Fruit fly (Drosophila melanogaster) whole organism, embryonic: Measurements from ENCODE around the gene CG17470.

Experiments used
- CG10366 ChIP-seq: fragments of 200-800 bp; sonication (Bioruptor generic); IDR thresholded peaks from 2 replicates; pipeline ENCODE4 v1.3.6; 2022; ENCODE audit warnings: missing biosample characterization, missing genetic modification characterization
- CG10431 ChIP-seq: fragments of 200-800 bp; sonication (Bioruptor generic); optimal IDR thresholded peaks from 3 replicates; lab custom pipeline; 2018; ENCODE audit warnings: missing biosample characterization, mild to moderate bottlenecking, missing genetic modification characterization
- CG11456 ChIP-seq: fragments of 200-800 bp; sonication (Bioruptor generic); IDR thresholded peaks from 3 replicates; pipeline ENCODE4 v1.3.6; 2022; ENCODE audit warnings: missing biosample characterization, missing genetic modification characterization
- CG11696 ChIP-seq: fragments of 200-800 bp; sonication (Bioruptor generic); IDR thresholded peaks from 2 replicates; pipeline ENCODE4 v1.3.6; 2022; ENCODE audit warnings: missing biosample characterization, missing genetic modification characterization
- CG13287 ChIP-seq: fragments of 200-800 bp; sonication (Bioruptor generic); IDR thresholded peaks from 2 replicates; pipeline ENCODE4 v1.3.6; 2022; ENCODE audit warnings: missing biosample characterization, missing genetic modification characterization; ENCODE audit not compliant: partially characterized antibody
- CG14014 ChIP-seq: fragments of 200-800 bp; sonication (Bioruptor generic); IDR thresholded peaks from 2 replicates; pipeline ENCODE4 v1.3.6; 2022; ENCODE audit warnings: missing biosample characterization, missing genetic modification characterization
- CG17361 ChIP-seq: fragments of 200-800 bp; sonication (Bioruptor generic); IDR thresholded peaks from 3 replicates; pipeline ENCODE4 v1.3.6; 2022; ENCODE audit warnings: missing biosample characterization, missing genetic modification characterization
- CG31365 ChIP-seq: fragments of 200-800 bp; sonication (Bioruptor generic); optimal IDR thresholded peaks from 2 replicates; lab custom pipeline; 2018; ENCODE audit warnings: missing biosample characterization, mild to moderate bottlenecking, missing genetic modification characterization
- CG32767 ChIP-seq: fragments of 200-800 bp; sonication (Bioruptor generic); IDR thresholded peaks from 2 replicates; pipeline ENCODE4 v1.3.6; 2022; ENCODE audit warnings: missing biosample characterization, missing genetic modification characterization
- CG33213 ChIP-seq: fragments of 200-800 bp; sonication (Bioruptor generic); optimal IDR thresholded peaks from 3 replicates; lab custom pipeline; 2016; ENCODE audit warnings: missing biosample characterization, missing genetic modification characterization
- CG3407 ChIP-seq: fragments of 200-800 bp; sonication (Bioruptor generic); optimal IDR thresholded peaks from 2 replicates; lab custom pipeline; 2018; ENCODE audit warnings: missing biosample characterization, mild to moderate bottlenecking, missing genetic modification characterization
- CG4424 ChIP-seq: fragments of 200-800 bp; sonication (Bioruptor generic); optimal IDR thresholded peaks from 3 replicates; lab custom pipeline; 2016; ENCODE audit warnings: missing biosample characterization, missing genetic modification characterization
- CG4854 ChIP-seq: fragments of 200-800 bp; sonication (Bioruptor generic); optimal IDR thresholded peaks from 2 replicates; lab custom pipeline; 2016; ENCODE audit warnings: missing biosample characterization, missing genetic modification characterization, inconsistent platforms
- CG6654 ChIP-seq: fragments of 200-800 bp; sonication (Bioruptor generic); optimal IDR thresholded peaks from 2 replicates; lab custom pipeline; 2017; ENCODE audit warnings: missing biosample characterization, mild to moderate bottlenecking, missing genetic modification characterization
- CG6689 ChIP-seq: fragments of 200-800 bp; sonication (Bioruptor generic); IDR thresholded peaks from 2 replicates; pipeline ENCODE4 v1.3.6; 2022; ENCODE audit warnings: missing biosample characterization, missing genetic modification characterization
- CG7745 ChIP-seq: fragments of 200-800 bp; sonication (Bioruptor generic); optimal IDR thresholded peaks from 2 replicates; lab custom pipeline; 2018; ENCODE audit warnings: missing biosample characterization, mild to moderate bottlenecking, missing genetic modification characterization, moderate library complexity
- CG8478 ChIP-seq: fragments of >200 bp; optimal IDR thresholded peaks from 2 replicates; lab custom pipeline; 2018
- CG8765 ChIP-seq: fragments of 200-800 bp; sonication (Bioruptor generic); IDR thresholded peaks from 2 replicates; pipeline ENCODE4 v1.3.6; 2022; ENCODE audit warnings: missing biosample characterization, missing genetic modification characterization
- CG8924 ChIP-seq: fragments of 200-800 bp; optimal IDR thresholded peaks from 3 replicates; lab custom pipeline; 2019; ENCODE audit warnings: missing biosample characterization, mild to moderate bottlenecking, missing genetic modification characterization, moderate library complexity
- CG9727 ChIP-seq: fragments of 200-800 bp; sonication (Bioruptor generic); optimal IDR thresholded peaks from 3 replicates; lab custom pipeline; 2017; ENCODE audit warnings: missing biosample characterization, mild to moderate bottlenecking, missing genetic modification characterization
- D ChIP-seq, 2 experiments: fragments of 200-800 bp in 1 of 2; fragments of >200 bp in 1 of 2; sonication (Bioruptor generic) in 1 of 2; optimal IDR thresholded peaks; 2 replicates in 1 of 2; 3 replicates in 1 of 2; lab custom pipeline; 2017; ENCODE audit warnings: mild to moderate bottlenecking in 1 of 2, missing biosample characterization in 1 of 2, missing genetic modification characterization in 1 of 2, missing genetic modification reagents in 1 of 2
- Ets65A ChIP-seq: fragments of 200-800 bp; sonication (Bioruptor generic); peaks from one replicate; lab custom pipeline; 2016; ENCODE audit warnings: missing biosample characterization, missing genetic modification characterization
- Ets97D ChIP-seq: fragments of 200-800 bp; sonication (Bioruptor generic); optimal IDR thresholded peaks from 3 replicates; lab custom pipeline; 2016; ENCODE audit warnings: missing biosample characterization, missing genetic modification characterization
- Fer3 ChIP-seq: fragments of 200-800 bp; sonication (Bioruptor generic); optimal IDR thresholded peaks from 2 replicates; lab custom pipeline; 2018; ENCODE audit warnings: missing biosample characterization, mild to moderate bottlenecking, missing genetic modification characterization, moderate library complexity
- Hr39 ChIP-seq: fragments of >200 bp; optimal IDR thresholded peaks from 2 replicates; lab custom pipeline; 2017
- Hr78 ChIP-seq, 2 experiments: fragments of 200-800 bp in 1 of 2; fragments of >200 bp in 1 of 2; sonication (Bioruptor generic) in 1 of 2; optimal IDR thresholded peaks; 2 replicates each; lab custom pipeline; 2017 to 2019; ENCODE audit warnings: missing biosample characterization in 2 of 2, missing genetic modification characterization in 2 of 2, mild to moderate bottlenecking in 1 of 2, moderate library complexity in 1 of 2
- Kr ChIP-seq: fragments of 200-800 bp; sonication (Bioruptor generic); optimal IDR thresholded peaks from 2 replicates; lab custom pipeline; 2017; ENCODE audit warnings: missing biosample characterization, mild to moderate bottlenecking, missing genetic modification characterization
- Max ChIP-seq: fragments of 200-800 bp; sonication (Bioruptor generic); optimal IDR thresholded peaks from 2 replicates; lab custom pipeline; 2016; ENCODE audit warnings: missing biosample characterization, mild to moderate bottlenecking, missing genetic modification characterization
- Six4 ChIP-seq: fragments of 200-800 bp; sonication (Bioruptor generic); optimal IDR thresholded peaks from 2 replicates; lab custom pipeline; 2016; ENCODE audit warnings: missing biosample characterization, missing genetic modification characterization
- Taf1 ChIP-seq: fragments of 200-800 bp; sonication (Bioruptor generic); IDR thresholded peaks from 2 replicates; pipeline ENCODE4 v1.3.6; 2022; ENCODE audit warnings: missing biosample characterization, missing genetic modification characterization
- cas ChIP-seq: fragments of 200-800 bp; sonication (Bioruptor generic); IDR thresholded peaks from 2 replicates; pipeline ENCODE4 v1.3.6; 2022; ENCODE audit warnings: missing biosample characterization, missing genetic modification characterization
- chif ChIP-seq, 2 experiments: fragments of 200-800 bp; sonication (Bioruptor generic); optimal IDR thresholded peaks; 3 replicates each; lab custom pipeline; 2016; ENCODE audit warnings: missing biosample characterization in 2 of 2, missing genetic modification characterization in 2 of 2
- crc ChIP-seq: fragments of 200-800 bp; sonication (Bioruptor generic); optimal IDR thresholded peaks from 2 replicates; lab custom pipeline; 2016; ENCODE audit warnings: missing biosample characterization, missing genetic modification characterization
- disco-r ChIP-seq: fragments of 200-800 bp; sonication (Bioruptor generic); optimal IDR thresholded peaks from 2 replicates; lab custom pipeline; 2016; ENCODE audit warnings: missing biosample characterization, missing genetic modification characterization
- ems ChIP-seq: fragments of 200-800 bp; sonication (Bioruptor generic); optimal IDR thresholded peaks from 3 replicates; lab custom pipeline; 2016; ENCODE audit warnings: missing biosample characterization, missing genetic modification characterization
- exex ChIP-seq: fragments of 200-800 bp; sonication (Bioruptor generic); optimal IDR thresholded peaks from 4 replicates; lab custom pipeline; 2018; ENCODE audit warnings: missing biosample characterization, mild to moderate bottlenecking, missing genetic modification characterization, moderate library complexity
- eyg ChIP-seq: fragments of 200-800 bp; sonication (Bioruptor generic); optimal IDR thresholded peaks from 3 replicates; lab custom pipeline; 2016; ENCODE audit warnings: missing biosample characterization, missing genetic modification characterization
- gcm ChIP-seq: fragments of 200-800 bp; sonication (Bioruptor generic); optimal IDR thresholded peaks from 2 replicates; lab custom pipeline; 2019; ENCODE audit warnings: missing biosample characterization, mild to moderate bottlenecking, missing genetic modification characterization, moderate library complexity
- gem ChIP-seq: fragments of 200-800 bp; sonication (Bioruptor generic); optimal IDR thresholded peaks from 2 replicates; lab custom pipeline; 2019; ENCODE audit warnings: missing biosample characterization, mild to moderate bottlenecking, missing genetic modification characterization, moderate library complexity
- h ChIP-seq: fragments of >200 bp; optimal IDR thresholded peaks from 2 replicates; lab custom pipeline; 2017
- jigr1 ChIP-seq: fragments of 200-800 bp; sonication (Bioruptor generic); IDR thresholded peaks from 3 replicates; pipeline ENCODE4 v1.3.6; 2022; ENCODE audit warnings: missing biosample characterization, missing genetic modification characterization
- klu ChIP-seq: fragments of 200-800 bp; sonication (Bioruptor generic); IDR thresholded peaks from 2 replicates; pipeline ENCODE4 v1.3.6; 2022; ENCODE audit warnings: missing biosample characterization, missing genetic modification characterization
- lilli ChIP-seq: fragments of 200-800 bp; sonication (Bioruptor generic); optimal IDR thresholded peaks from 3 replicates; lab custom pipeline; 2016; ENCODE audit warnings: missing biosample characterization, missing genetic modification characterization
- maf-S ChIP-seq: fragments of 200-800 bp; sonication (Bioruptor generic); optimal IDR thresholded peaks from 2 replicates; lab custom pipeline; 2016; ENCODE audit warnings: missing biosample characterization, missing genetic modification characterization
- nmo ChIP-seq: fragments of 200-800 bp; sonication (Bioruptor generic); optimal IDR thresholded peaks from 2 replicates; lab custom pipeline; 2018; ENCODE audit warnings: missing biosample characterization, mild to moderate bottlenecking, missing genetic modification characterization, moderate library complexity
- otp ChIP-seq: fragments of 200-800 bp; sonication (Bioruptor generic); IDR thresholded peaks from 3 replicates; pipeline ENCODE4, ENCODE4 v1.3.6; 2022; ENCODE audit warnings: missing biosample characterization, missing genetic modification characterization
- pita ChIP-seq: fragments of 200-800 bp; sonication (Bioruptor generic); optimal IDR thresholded peaks from 2 replicates; lab custom pipeline; 2017; ENCODE audit warnings: missing biosample characterization, mild to moderate bottlenecking, missing genetic modification characterization
- repo ChIP-seq: fragments of 200-800 bp; sonication (Bioruptor generic); optimal IDR thresholded peaks from 2 replicates; lab custom pipeline; 2016; ENCODE audit warnings: missing biosample characterization, missing genetic modification characterization
- sc ChIP-seq, 3 experiments: fragments of >200 bp in 2 of 3; fragments of 200-800 bp in 1 of 3; sonication (Bioruptor generic) in 1 of 3; optimal IDR thresholded peaks; 2 replicates in 2 of 3; 3 replicates in 1 of 3; lab custom pipeline; 2017; ENCODE audit warnings: mild to moderate bottlenecking in 1 of 3, missing biosample characterization in 1 of 3, missing genetic modification characterization in 1 of 3, missing genetic modification reagents in 1 of 3
- sima ChIP-seq: fragments of 200-800 bp; sonication (Bioruptor generic); optimal IDR thresholded peaks from 2 replicates; lab custom pipeline; 2016; ENCODE audit warnings: missing biosample characterization, missing genetic modification characterization
- slbo ChIP-seq: fragments of 200-800 bp; sonication (Bioruptor generic); IDR thresholded peaks from 2 replicates; pipeline ENCODE4 v1.3.6; 2022; ENCODE audit warnings: missing biosample characterization, missing genetic modification characterization
- slp2 ChIP-seq: fragments of 200-800 bp; sonication (Bioruptor generic); optimal IDR thresholded peaks from 2 replicates; lab custom pipeline; 2016; ENCODE audit warnings: missing biosample characterization, missing genetic modification characterization
- unpg ChIP-seq: fragments of 200-800 bp; sonication (Bioruptor generic); optimal IDR thresholded peaks from 3 replicates; lab custom pipeline; 2018; ENCODE audit warnings: missing biosample characterization, mild to moderate bottlenecking, missing genetic modification characterization, moderate library complexity

CG17470 gene

DNA sequence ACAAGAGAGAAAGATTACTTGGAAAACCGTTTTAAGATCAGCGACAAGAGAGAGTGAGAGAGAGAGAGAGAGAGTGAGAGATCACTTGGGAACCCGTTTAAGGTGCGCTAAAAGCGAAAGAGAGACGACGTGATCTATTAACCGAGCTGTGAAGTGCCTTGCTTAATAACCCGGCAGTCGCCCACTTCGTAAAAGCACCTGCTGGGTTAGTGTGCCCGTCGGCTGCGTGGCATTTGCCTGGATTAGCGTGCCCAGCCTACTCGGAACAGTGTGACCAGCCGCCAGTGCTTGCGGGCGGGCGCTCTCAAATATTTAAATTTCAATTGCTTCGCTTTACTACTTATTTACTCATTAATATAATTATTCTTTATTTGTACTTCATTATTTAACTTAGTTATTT, 4.6 kb downstream of the CG17470 start (continued):
- TF ChIP-seq gem (tag; lab: Kevin White, UChicago) (no peak), CG8924 (tag; lab: Kevin White, UChicago) (no peak), jigr1 (GFP tag; lab: Robert Waterston, UW) (no peak), CG4854 (no peak), repo (GFP tag; lab: Kevin White, UChicago) (no peak), Fer3 (tag; lab: Kevin White, UChicago) (no peak), CG3407 (no peak), Ets97D (GFP tag; lab: Kevin White, UChicago) (peak; percentile 66), CG33213 (peak; percentile 92), Hr39 (lab: Kevin White, UChicago) (no peak), sima (GFP tag; lab: Kevin White, UChicago) (no peak), eyg (no peak), cas (GFP tag; lab: Robert Waterston, UW) (no peak), otp (no peak), lilli (GFP tag; lab: Kevin White, UChicago) (no peak), ems (no peak), CG31365 (no peak), klu (GFP tag; lab: Robert Waterston, UW) (no peak), CG13287 (peak; percentile 52; the same call in 1 of the 2 replicates), unpg (GFP tag; lab: Kevin White, UChicago) (no peak), slbo (no peak; the same call in 1 of the 2 replicates), CG32767 (GFP tag; lab: Robert Waterston, UW) (no peak), CG6689 (GFP tag; lab: Robert Waterston, UW) (peak; percentile 64), gcm (GFP tag; lab: Kevin White, UChicago) (no peak), CG7745 (tag; lab: Kevin White, UChicago) (no peak), Hr78 (GFP tag; optimal IDR thresholded peaks at IDR 0.05; lab: Kevin White, UChicago) (no peak), CG14014 (GFP tag; lab: Robert Waterston, UW) (no peak), CG4424 (no peak), Max (peak; percentile 8), CG8478 (lab: Kevin White, UChicago) (no peak), CG8765 (GFP tag; lab: Robert Waterston, UW) (no peak), CG11456 (no peak), maf-S (GFP tag; lab: Kevin White, UChicago) (no peak), CG11696 (GFP tag; lab: Robert Waterston, UW) (no peak), CG10366 (GFP tag; lab: Robert Waterston, UW) (no peak), pita (GFP tag; lab: Kevin White, UChicago) (no peak), nmo (GFP tag; lab: Kevin White, UChicago) (peak; percentile 35), CG10431 (GFP tag; lab: Kevin White, UChicago) (no peak), chif (GFP tag; optimal IDR thresholded peaks at IDR 0.05; lab: Kevin White, UChicago) (no peak), CG9727 (GFP tag; lab: Kevin White, UChicago) (peak; percentile 20), CG17361 (GFP tag; lab: Robert Waterston, UW) (peak; percentile 38; the same call in 1 of the 3 replicates), Six4 (GFP tag; lab: Kevin White, UChicago) (no peak), slp2 (GFP tag; lab: Kevin White, UChicago) (no peak), sc (optimal IDR thresholded peaks at IDR 0.05; lab: Kevin White, UChicago) (no peak), sc (GFP tag; optimal IDR thresholded peaks at IDR 0.05; lab: Kevin White, UChicago) (peak; percentile 25), h (lab: Kevin White, UChicago) (no peak), D (optimal IDR thresholded peaks at IDR 0.05; lab: Kevin White, UChicago) (no peak), D (GFP tag; optimal IDR thresholded peaks at IDR 0.05; lab: Kevin White, UChicago) (no peak), disco-r (GFP tag; lab: Kevin White, UChicago) (no peak), crc (GFP tag; lab: Kevin White, UChicago) (no peak), exex (tag; lab: Kevin White, UChicago) (no peak), Ets65A (GFP tag; lab: Kevin White, UChicago) (peak; percentile 72), Kr (no peak), Taf1 (GFP tag; lab: Robert Waterston, UW) (no peak), CG6654 (GFP tag; lab: Kevin White, UChicago) (no peak)
